Worm (Caenorhabditis elegans) whole organism, late embryonic: ENCODE data around the gene C12D8.13.

ENCODE experiments used
- C38D4.7 ChIP-seq: fragments of 200-800 bp; sonication (Bioruptor generic); optimal IDR thresholded peaks from 2 replicates; lab custom pipeline; 2018; ENCODE audit warnings: mild to moderate bottlenecking, missing genetic modification characterization, moderate library complexity, missing compliant biosample characterization
- K09A11.1 ChIP-seq: sonication (generic microtip); optimal IDR thresholded peaks from 2 replicates; lab custom pipeline; 2017; ENCODE audit warnings: antibody characterized with exemption, mild to moderate bottlenecking, missing genetic modification characterization, missing compliant biosample characterization; ENCODE audit not compliant: insufficient read depth
- T23F11.4 ChIP-seq: fragments of 200-800 bp; sonication (Bioruptor generic); optimal IDR thresholded peaks from 2 replicates; lab custom pipeline; 2018; ENCODE audit warnings: mild to moderate bottlenecking, missing genetic modification characterization, missing compliant biosample characterization
- ceh-14 ChIP-seq: sonication (generic microtip); optimal IDR thresholded peaks from 2 replicates; lab custom pipeline; 2016; ENCODE audit warnings: missing genotype, missing genetic modification characterization, missing compliant biosample characterization
- ceh-22 ChIP-seq: sonication (generic microtip); optimal IDR thresholded peaks from 2 replicates; lab custom pipeline; 2017; ENCODE audit warnings: missing biosample characterization, missing genetic modification characterization
- ceh-31 ChIP-seq: sonication (generic microtip); optimal IDR thresholded peaks from 2 replicates; lab custom pipeline; 2016; ENCODE audit warnings: missing genetic modification characterization, missing compliant biosample characterization
- ceh-34 ChIP-seq: sonication (generic microtip); optimal IDR thresholded peaks from 2 replicates; lab custom pipeline; 2016; ENCODE audit warnings: mild to moderate bottlenecking, missing genetic modification characterization, missing compliant biosample characterization
- ceh-6 ChIP-seq: fragments of 200-800 bp; sonication (Bioruptor generic); optimal IDR thresholded peaks from 2 replicates; lab custom pipeline; 2018; ENCODE audit warnings: mild to moderate bottlenecking, missing genetic modification characterization, missing compliant biosample characterization
- ceh-9 ChIP-seq: sonication (generic microtip); optimal IDR thresholded peaks from 2 replicates; lab custom pipeline; 2016; ENCODE audit warnings: mild to moderate bottlenecking, missing genetic modification characterization, inconsistent platforms, missing compliant biosample characterization
- elt-2 ChIP-seq: sonication (generic microtip); optimal IDR thresholded peaks from 2 replicates; lab custom pipeline; 2016; ENCODE audit warnings: missing genetic modification reagents, missing genetic modification characterization, missing compliant biosample characterization
- ets-4 ChIP-seq: sonication (generic microtip); optimal IDR thresholded peaks from 2 replicates; lab custom pipeline; 2016; ENCODE audit warnings: missing genetic modification characterization, missing compliant biosample characterization
- eyg-1 ChIP-seq: sonication (generic microtip); optimal IDR thresholded peaks from 2 replicates; lab custom pipeline; 2016; ENCODE audit warnings: missing genotype, missing genetic modification characterization, missing compliant biosample characterization
- fkh-10 ChIP-seq: fragments of 150-350 bp; optimal IDR thresholded peaks from 2 replicates; lab custom pipeline; 2014; ENCODE audit warnings: missing biosample characterization, missing genetic modification reagents, missing genetic modification characterization
- gmeb-2 ChIP-seq: sonication (generic microtip); optimal IDR thresholded peaks from 2 replicates; lab custom pipeline; 2016; ENCODE audit warnings: missing genetic modification characterization, inconsistent platforms, missing compliant biosample characterization
- hlh-15 ChIP-seq: sonication (generic microtip); optimal IDR thresholded peaks from 2 replicates; lab custom pipeline; 2016; ENCODE audit warnings: missing genetic modification characterization, missing compliant biosample characterization
- hlh-30 ChIP-seq: sonication (generic microtip); optimal IDR thresholded peaks from 2 replicates; lab custom pipeline; 2017; ENCODE audit warnings: antibody characterized with exemption, missing genetic modification characterization, missing compliant biosample characterization; ENCODE audit not compliant: insufficient read depth
- lim-6 ChIP-seq: sonication (generic microtip); optimal IDR thresholded peaks from 2 replicates; lab custom pipeline; 2016; ENCODE audit warnings: missing genetic modification characterization, missing compliant biosample characterization
- madf-2 ChIP-seq: sonication (generic microtip); optimal IDR thresholded peaks from 2 replicates; lab custom pipeline; 2017; ENCODE audit warnings: missing genetic modification characterization, missing compliant biosample characterization
- nfya-1 ChIP-seq: sonication (generic microtip); optimal IDR thresholded peaks from 2 replicates; lab custom pipeline; 2017; ENCODE audit warnings: missing genetic modification characterization, mild to moderate bottlenecking, missing compliant biosample characterization, antibody characterized with exemption, moderate library complexity
- odd-2 ChIP-seq: sonication (generic microtip); optimal IDR thresholded peaks from 2 replicates; lab custom pipeline; 2017; ENCODE audit warnings: antibody characterized with exemption, mild to moderate bottlenecking, missing genetic modification characterization, missing compliant biosample characterization
- pat-9 ChIP-seq: fragments of 200-800 bp; sonication (Bioruptor generic); optimal IDR thresholded peaks from 2 replicates; lab custom pipeline; 2018; ENCODE audit warnings: mild to moderate bottlenecking, missing genetic modification characterization, moderate library complexity, missing compliant biosample characterization
- pax-1 ChIP-seq: fragments of 150-350 bp; optimal IDR thresholded peaks from 2 replicates; lab custom pipeline; 2014; ENCODE audit warnings: missing biosample characterization, missing genetic modification characterization
- pha-2 ChIP-seq: sonication (generic microtip); optimal IDR thresholded peaks from 2 replicates; lab custom pipeline; 2017; ENCODE audit warnings: mild to moderate bottlenecking, missing genetic modification characterization, missing compliant biosample characterization
- pha-4 ChIP-seq: fragments of 150-350 bp; optimal IDR thresholded peaks from 2 replicates; lab custom pipeline; 2018; ENCODE audit warnings: missing biosample characterization, missing genetic modification reagents, missing genetic modification characterization
- ref-2 ChIP-seq: sonication (generic microtip); optimal IDR thresholded peaks from 2 replicates; lab custom pipeline; 2016; ENCODE audit warnings: missing genetic modification characterization, missing compliant biosample characterization
- sox-2 ChIP-seq: fragments of 200-800 bp; sonication (Bioruptor generic); IDR thresholded peaks from 2 replicates; pipeline ENCODE4 v1.3.6; 2022; ENCODE audit warnings: missing genetic modification reagents, missing genetic modification characterization, missing compliant biosample characterization
- sox-4 ChIP-seq: sonication (generic microtip); optimal IDR thresholded peaks from 2 replicates; lab custom pipeline; 2017; ENCODE audit warnings: mild to moderate bottlenecking, missing genetic modification characterization, inconsistent platforms, missing compliant biosample characterization
- tbx-2 ChIP-seq: sonication (generic microtip); optimal IDR thresholded peaks from 2 replicates; lab custom pipeline; 2016; ENCODE audit warnings: missing genetic modification characterization, missing compliant biosample characterization
- tbx-7 ChIP-seq: sonication (generic microtip); optimal IDR thresholded peaks from 2 replicates; lab custom pipeline; 2016; ENCODE audit warnings: missing genotype, missing genetic modification characterization, missing compliant biosample characterization
- ttx-3 ChIP-seq: sonication (generic microtip); optimal IDR thresholded peaks from 2 replicates; lab custom pipeline; 2016; ENCODE audit warnings: missing genetic modification reagents, missing genetic modification characterization, missing compliant biosample characterization
- unc-3 ChIP-seq, 2 experiments: fragments of 200-800 bp in 1 of 2; sonication (Bioruptor generic) in 1 of 2; sonication (generic microtip) in 1 of 2; conservative IDR thresholded peaks in 1 of 2; optimal IDR thresholded peaks in 1 of 2; 2 replicates each; pipeline versions ENCODE4 v1.3.6 to Lab custom; 2016 to 2022; ENCODE audit warnings: missing compliant biosample characterization in 2 of 2, missing genetic modification characterization in 2 of 2, missing genetic modification reagents in 1 of 2
- unc-42 ChIP-seq: sonication (generic microtip); optimal IDR thresholded peaks from 2 replicates; lab custom pipeline; 2016; ENCODE audit warnings: missing genotype, missing genetic modification characterization, missing compliant biosample characterization
- zip-5 ChIP-seq: sonication (generic microtip); optimal IDR thresholded peaks from 2 replicates; lab custom pipeline; 2016; ENCODE audit warnings: missing genetic modification characterization, missing compliant biosample characterization

Gene C12D8.13

ce11 chrV:10206502-10206901, 14.0 kb downstream of the C12D8.13 start, which contains the start of gene rpc-25:
rpc-25 (minus strand) TSS chrV:10206602.
- TF ChIP-seq ref-2 (tag; lab: Kevin White, UChicago) (no peak), fkh-10 (no peak), ets-4 (tag; lab: Kevin White, UChicago) (no peak), ceh-34 (no peak)

ce11 chrV:10205483-10205882, 15.0 kb downstream of the C12D8.13 start, which contains the start of gene ZK856.16:
ZK856.16 (minus strand) TSS chrV:10205583.
- TF ChIP-seq tbx-7 (tag; lab: Kevin White, UChicago) (no peak), zip-5 (no peak), ttx-3 (no peak), C38D4.7 (GFP tag; lab: Kevin White, UChicago) (no peak), sox-2 (GFP tag; lab: Robert Waterston, UW) (no peak), unc-42 (tag; lab: Kevin White, UChicago) (no peak), pax-1 (tag; lab: Kevin White, UChicago) (no peak), odd-2 (tag; lab: Kevin White, UChicago) (no peak), pha-2 (tag; lab: Kevin White, UChicago) (no peak), ceh-22 (tag; lab: Kevin White, UChicago) (no peak), K09A11.1 (tag; lab: Kevin White, UChicago) (no peak), lim-6 (tag; lab: Kevin White, UChicago) (no peak), hlh-15 (no peak)

- TF ChIP-seq hlh-30 (tag; lab: Kevin White, UChicago): no peak
- TF ChIP-seq pax-1 (tag; lab: Kevin White, UChicago): no peak
- peak; percentile 20 for TF ChIP-seq unc-42 (tag; lab: Kevin White, UChicago)
- TF ChIP-seq T23F11.4: no peak
- no peak for TF ChIP-seq ceh-6 (GFP tag; lab: Kevin White, UChicago)
- TF ChIP-seq nfya-1 (tag; lab: Kevin White, UChicago): peak; percentile 21
- no peak for TF ChIP-seq sox-4 (tag; lab: Kevin White, UChicago)
- TF ChIP-seq fkh-10: no peak
- TF ChIP-seq ceh-14 (tag; lab: Kevin White, UChicago): no peak
- TF ChIP-seq unc-3 (GFP tag; conservative IDR thresholded peaks at IDR 0.05; lab: Robert Waterston, UW): no peak
- TF ChIP-seq unc-3 (tag; optimal IDR thresholded peaks at IDR 0.05; lab: Kevin White, UChicago): no peak
Measured at ce11 chrV:10204863-10205338, 15.6 kb downstream of the C12D8.13 start, which contains the start of the genes ZK856.19 and ZK856.11. ZK856.19 (minus strand) TSS chrV:10204913. ZK856.11 (minus strand) TSS chrV:10204938.

DNA sequence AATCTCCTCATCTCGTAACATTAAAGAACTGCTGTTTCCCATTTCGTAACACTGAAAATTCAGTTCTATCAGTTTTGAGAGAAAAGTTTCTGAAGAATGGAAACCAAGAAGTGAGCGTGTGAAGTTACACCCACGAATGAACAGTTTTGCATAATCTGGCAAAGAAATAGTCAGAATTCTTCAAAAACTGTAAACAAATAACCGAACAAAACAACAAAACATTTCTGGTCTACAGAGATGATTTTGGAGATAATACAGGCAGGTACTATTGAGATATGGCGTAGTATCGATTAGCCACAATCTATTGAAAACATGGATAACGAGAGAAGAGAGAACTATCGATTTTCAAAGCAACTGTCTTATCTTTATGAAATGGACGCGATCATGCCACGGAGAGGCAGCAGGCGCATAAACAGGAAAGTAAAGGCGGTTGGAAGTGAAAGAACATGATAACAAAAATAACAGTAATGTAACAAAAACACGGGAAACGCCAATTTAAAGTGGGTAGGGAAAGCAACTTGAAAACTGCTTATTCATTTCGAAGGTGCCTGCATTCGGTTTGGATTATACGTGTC, 17.0 kb downstream of the C12D8.13 start, which contains the start of gene chpf-1:
TSS of gene chpf-1 (minus strand) at position 51 of the 575 bp plus-strand sequence.
- TF ChIP-seq elt-2 (tag; lab: Kevin White, UChicago) (peak; percentile 41), pat-9 (tag; lab: Kevin White, UChicago) (no peak)

DNA sequence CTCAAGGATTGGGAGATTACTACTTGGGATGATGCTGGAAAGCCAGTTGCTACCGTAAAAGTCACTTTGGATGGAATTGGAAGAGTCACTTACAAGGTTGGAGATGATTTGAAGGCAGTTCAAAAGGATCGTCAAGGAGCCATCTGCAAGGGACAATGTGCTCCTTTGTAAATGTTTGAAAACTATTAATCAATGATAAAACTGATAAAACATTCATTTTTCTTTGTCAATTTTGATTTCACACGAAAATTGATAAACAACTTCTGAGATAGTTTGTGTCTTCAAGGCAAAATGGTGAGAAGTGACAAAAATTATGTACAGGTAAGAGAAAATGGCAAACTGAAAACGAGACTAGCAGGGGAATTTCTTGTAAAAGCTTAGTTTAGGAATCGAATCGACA, 18.2 kb downstream of the C12D8.13 start:
- no peak for TF ChIP-seq madf-2
- no peak for TF ChIP-seq pha-4
- TF ChIP-seq K09A11.1 (tag; lab: Kevin White, UChicago): no peak
- no peak for TF ChIP-seq ceh-9 (tag; lab: Kevin White, UChicago)
- no peak for TF ChIP-seq nfya-1 (tag; lab: Kevin White, UChicago)
- TF ChIP-seq tbx-2 (tag; lab: Kevin White, UChicago): no peak
- no peak for TF ChIP-seq eyg-1
- no peak for TF ChIP-seq ttx-3
- no peak for TF ChIP-seq ceh-31 (tag; lab: Kevin White, UChicago)
- TF ChIP-seq gmeb-2 (tag; lab: Kevin White, UChicago): no peak
- TF ChIP-seq lim-6 (tag; lab: Kevin White, UChicago): no peak
